Fruit fly (Drosophila melanogaster): ENCODE results near the gene Cpr97Eb.

- TF ChIP-seq CG8478 (optimal IDR thresholded peaks at IDR 0.05) (no peak), CTCF (optimal IDR thresholded peaks at IDR 0.05) (no peak)
Measured at dm6 chr3R:27129580-27130385, 38.9 kb upstream of the Cpr97Eb start.
